Worm (Caenorhabditis elegans) whole organism, late embryonic: ENCODE measurements around the gene C09E8.1.

Experiments used
- F13H6.1 ChIP-seq: sonication (generic microtip); optimal IDR thresholded peaks from 2 replicates; lab custom pipeline; 2016; ENCODE audit warnings: missing genetic modification characterization, missing compliant biosample characterization
- ama-1 ChIP-seq: fragments of 150-350 bp; optimal IDR thresholded peaks from 2 replicates; lab custom pipeline; 2014
- ceh-2 ChIP-seq: sonication (generic microtip); optimal IDR thresholded peaks from 2 replicates; lab custom pipeline; 2016; ENCODE audit warnings: missing genotype, missing genetic modification characterization, missing compliant biosample characterization

ce11 chrII:606033-606432 lies 49.7 kb downstream of the C09E8.1 start, which contains the start of gene W04H10.5:
- no peak for TF ChIP-seq F13H6.1 (tag; lab: Kevin White, UChicago)
- TF ChIP-seq ceh-2 (tag; lab: Kevin White, UChicago): no peak
- no peak for TF ChIP-seq ama-1
